Worm (Caenorhabditis elegans) whole organism, L3 larva: ENCODE measurements around the gene C44B12.6.

Experiments
- ceh-16 ChIP-seq: sonication (generic microtip); optimal IDR thresholded peaks from 2 replicates; lab custom pipeline; 2017; ENCODE audit warnings: missing biosample characterization, missing genetic modification characterization
- ceh-28 ChIP-seq: fragments of 150-350 bp; optimal IDR thresholded peaks from 2 replicates; lab custom pipeline; 2014; ENCODE audit warnings: missing biosample characterization, missing genetic modification reagents, missing genetic modification characterization
- daf-12 ChIP-seq: fragments of 150-350 bp; optimal IDR thresholded peaks from 2 replicates; lab custom pipeline; 2014; ENCODE audit warnings: missing biosample characterization, missing genetic modification reagents, missing genetic modification characterization
- egl-27 ChIP-seq: sonication (generic microtip); optimal IDR thresholded peaks from 4 replicates; lab custom pipeline; 2017; ENCODE audit warnings: missing biosample characterization, missing genetic modification reagents, missing genetic modification characterization
- lin-39 ChIP-seq: fragments of 150-350 bp; optimal IDR thresholded peaks from 2 replicates; lab custom pipeline; 2018; ENCODE audit warnings: missing biosample characterization, missing genetic modification reagents, missing genetic modification characterization
- lsy-12 ChIP-seq: sonication (generic microtip); optimal IDR thresholded peaks from 2 replicates; lab custom pipeline; 2016; ENCODE audit warnings: mild to moderate bottlenecking, missing genetic modification characterization, missing compliant biosample characterization
- nhr-12 ChIP-seq: fragments of 150-350 bp; optimal IDR thresholded peaks from 2 replicates; lab custom pipeline; 2014; ENCODE audit warnings: missing biosample characterization, missing genetic modification characterization
- nhr-28 ChIP-seq: fragments of 150-350 bp; optimal IDR thresholded peaks from 2 replicates; lab custom pipeline; 2014; ENCODE audit warnings: missing biosample characterization, missing genetic modification characterization
- nhr-76 ChIP-seq: fragments of 150-350 bp; sonication (generic microtip); optimal IDR thresholded peaks from 5 replicates; lab custom pipeline; 2014; ENCODE audit warnings: missing biosample characterization, missing genetic modification characterization
- pqm-1 ChIP-seq: fragments of 150-350 bp; optimal IDR thresholded peaks from 2 replicates; lab custom pipeline; 2017; ENCODE audit warnings: missing biosample characterization, missing genetic modification characterization, inconsistent platforms
- ztf-11 ChIP-seq: fragments of 150-350 bp; optimal IDR thresholded peaks from 2 replicates; lab custom pipeline; 2014; ENCODE audit warnings: missing biosample characterization, missing genetic modification characterization

C44B12.6 gene

ce11 chrIV:1093870-1094564 is 42.5 kb downstream of the C44B12.6 start, which contains the start of the genes cct-8 and Y55F3AR.2 (continued):
- TF ChIP-seq ceh-16 (tag; lab: Kevin White, UChicago) (peak; percentile 40), egl-27 (peak; percentile 83), ceh-28 (tag; lab: Kevin White, UChicago) (peak; percentile 93), pqm-1 (tag; lab: Kevin White, UChicago) (peak; percentile 83), daf-12 (tag; lab: Kevin White, UChicago) (no peak), lsy-12 (tag; lab: Kevin White, UChicago) (peak; percentile 99)

DNA sequence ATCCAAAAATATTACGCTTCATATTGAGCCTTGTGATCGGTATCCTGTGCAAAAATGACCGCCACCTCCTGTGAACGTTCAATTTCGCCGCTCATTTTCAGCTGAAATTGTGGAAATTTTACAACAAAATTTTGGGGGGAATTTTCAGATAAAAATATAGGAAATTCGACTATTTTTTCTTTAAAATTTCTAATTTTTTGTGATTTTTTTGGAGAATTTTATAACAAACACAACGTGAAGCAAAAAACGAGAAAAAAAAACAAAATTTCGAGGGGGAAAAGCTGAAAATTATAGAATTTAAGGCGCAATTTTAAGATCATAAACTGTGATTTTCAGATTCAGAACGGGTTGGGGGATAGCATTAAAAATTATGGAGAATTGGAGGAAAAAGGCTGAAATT is 49.6 kb downstream of the C44B12.6 start, which contains the start of gene csn-4:
TSS of gene csn-4 (minus strand) at position 101 of the 400 bp plus-strand sequence.
- no peak for TF ChIP-seq ztf-11 (tag; lab: Kevin White, UChicago)
- no peak for TF ChIP-seq nhr-28 (tag; lab: Kevin White, UChicago)
- TF ChIP-seq nhr-12 (tag; lab: Kevin White, UChicago), result no peak
- no peak for TF ChIP-seq nhr-76 (tag; lab: Kevin White, UChicago)
- TF ChIP-seq lin-39, result no peak
